Worm (Caenorhabditis elegans): ENCODE results near the gene C29A12.22.

Gene C29A12.22

DNA sequence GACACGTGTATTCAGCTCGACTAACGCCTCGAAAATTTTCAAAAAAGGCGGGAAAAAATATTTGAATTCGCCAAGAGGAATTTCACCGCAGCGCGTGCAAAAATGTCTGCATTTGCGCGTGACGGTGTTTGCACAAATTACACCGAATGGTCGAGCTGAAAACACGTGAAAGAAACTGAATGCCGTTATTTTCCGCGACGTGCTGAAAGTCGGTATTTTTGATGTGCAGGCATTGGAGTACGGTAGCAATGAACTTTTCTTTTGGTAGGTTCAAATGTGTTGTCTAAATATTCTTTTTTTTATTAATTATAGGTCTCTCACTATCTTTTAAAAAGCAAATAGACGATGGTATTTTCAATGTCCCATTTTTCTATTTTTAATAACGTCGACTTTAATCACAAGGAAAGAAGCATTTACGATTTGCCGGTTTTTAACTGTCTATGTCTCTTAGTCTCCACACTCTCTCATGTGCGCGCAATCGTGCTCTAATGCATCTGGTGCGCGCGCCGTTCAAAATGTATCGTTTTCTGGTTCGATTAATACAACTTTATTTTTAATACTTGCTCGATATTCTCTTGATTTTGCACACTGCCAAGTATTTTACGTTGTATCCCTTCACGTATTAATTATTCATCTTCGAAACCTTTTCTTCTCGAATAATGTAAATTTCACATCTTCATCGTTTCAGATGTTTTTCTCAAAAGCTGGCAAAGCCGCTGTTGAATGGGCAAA lies 1.7 kb downstream of the C29A12.22 start, which contains the start of the genes C29A12.1 and lig-1:
TSS of gene C29A12.1 (minus strand) at position 63 of the 732 bp plus-strand sequence.
TSS of gene lig-1 (plus strand) at position 682 of the 732 bp plus-strand sequence.
- TF ChIP-seq egl-5 (tag; optimal IDR thresholded peaks at IDR 0.05) (no peak), R02D3.7 (tag; optimal IDR thresholded peaks at IDR 0.05) (no peak), ama-1 (optimal IDR thresholded peaks at IDR 0.05) (no peak), skn-1 (tag; optimal IDR thresholded peaks at IDR 0.05) (no peak), ztf-11 (tag; optimal IDR thresholded peaks at IDR 0.05) (no peak), mml-1 (tag; optimal IDR thresholded peaks at IDR 0.05) (no peak), nhr-25 (tag; optimal IDR thresholded peaks at IDR 0.05) (peak; percentile 34), lin-15B (tag; optimal IDR thresholded peaks at IDR 0.05) (peak; percentile 44), tbx-2 (tag; optimal IDR thresholded peaks at IDR 0.05) (no peak), nfya-1 (tag; optimal IDR thresholded peaks at IDR 0.05; ENCODE audit: insufficient read depth) (peak; percentile 36), eor-1 (tag; optimal IDR thresholded peaks at IDR 0.05) (no peak), elt-2 (tag; optimal IDR thresholded peaks at IDR 0.05) (peak; percentile 4), unc-39 (tag; optimal IDR thresholded peaks at IDR 0.05) (no peak), fkh-2 (tag; optimal IDR thresholded peaks at IDR 0.05) (no peak), ztf-4 (tag; optimal IDR thresholded peaks at IDR 0.05) (no peak), unc-62 (GFP tag; optimal IDR thresholded peaks at IDR 0.05) (no peak), elt-3 (tag; optimal IDR thresholded peaks at IDR 0.05) (no peak), ceh-28 (tag; optimal IDR thresholded peaks at IDR 0.05) (no peak), jun-1 (tag; optimal IDR thresholded peaks at IDR 0.05) (no peak)

DNA sequence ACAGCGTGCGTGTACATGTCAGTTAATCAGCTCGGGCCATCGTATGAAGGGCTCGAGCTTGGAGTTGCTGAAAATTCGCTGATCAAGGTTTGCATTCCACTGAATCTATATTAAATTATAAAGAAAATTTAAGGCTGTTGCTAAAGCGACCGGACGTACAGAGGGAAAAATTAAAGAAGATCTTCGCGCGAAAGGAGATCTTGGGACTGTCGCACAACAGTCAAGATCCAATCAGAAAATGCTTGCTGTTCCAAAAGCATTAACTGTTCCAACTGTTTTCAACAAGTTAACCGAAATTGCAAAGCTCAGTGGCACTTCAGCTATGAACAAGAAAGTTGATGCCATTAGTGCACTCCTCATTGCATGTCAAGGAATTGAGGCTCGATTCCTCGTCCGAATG lies 2.5 kb downstream of the C29A12.22 start:
- no peak for TF ChIP-seq nhr-23 (tag; optimal IDR thresholded peaks at IDR 0.05)
- no peak for TF ChIP-seq ztf-11 (tag; optimal IDR thresholded peaks at IDR 0.05)
- TF ChIP-seq fkh-2 (tag; optimal IDR thresholded peaks at IDR 0.05): no peak
- TF ChIP-seq snpc-4 (tag; optimal IDR thresholded peaks at IDR 0.05): no peak
- no peak for TF ChIP-seq fkh-10 (GFP tag; optimal IDR thresholded peaks at IDR 0.05)
- no peak for TF ChIP-seq nhr-76 (tag; optimal IDR thresholded peaks at IDR 0.05)
- no peak for TF ChIP-seq tbx-2 (tag; optimal IDR thresholded peaks at IDR 0.05)
- no peak for TF ChIP-seq ceh-16 (tag; optimal IDR thresholded peaks at IDR 0.05)
- TF ChIP-seq jun-1 (tag; optimal IDR thresholded peaks at IDR 0.05): no peak
- no peak for TF ChIP-seq hmg-11 (tag; optimal IDR thresholded peaks at IDR 0.05)
- no peak for TF ChIP-seq nhr-43 (tag; optimal IDR thresholded peaks at IDR 0.05; ENCODE audit: poor library complexity, severe bottlenecking)
- TF ChIP-seq nhr-25 (tag; optimal IDR thresholded peaks at IDR 0.05): no peak
- no peak for TF ChIP-seq pqm-1 (tag; optimal IDR thresholded peaks at IDR 0.05)
- no peak for TF ChIP-seq ztf-4 (tag; optimal IDR thresholded peaks at IDR 0.05)
- TF ChIP-seq nhr-28 (tag; optimal IDR thresholded peaks at IDR 0.05): no peak
- TF ChIP-seq daf-12 (tag; optimal IDR thresholded peaks at IDR 0.05): no peak
- no peak for TF ChIP-seq unc-39 (tag; optimal IDR thresholded peaks at IDR 0.05)
- no peak for TF ChIP-seq aly-2 (tag; optimal IDR thresholded peaks at IDR 0.05)
- no peak for TF ChIP-seq lin-15B (tag; optimal IDR thresholded peaks at IDR 0.05)
- no peak for TF ChIP-seq lin-39 (tag; optimal IDR thresholded peaks at IDR 0.05)

DNA sequence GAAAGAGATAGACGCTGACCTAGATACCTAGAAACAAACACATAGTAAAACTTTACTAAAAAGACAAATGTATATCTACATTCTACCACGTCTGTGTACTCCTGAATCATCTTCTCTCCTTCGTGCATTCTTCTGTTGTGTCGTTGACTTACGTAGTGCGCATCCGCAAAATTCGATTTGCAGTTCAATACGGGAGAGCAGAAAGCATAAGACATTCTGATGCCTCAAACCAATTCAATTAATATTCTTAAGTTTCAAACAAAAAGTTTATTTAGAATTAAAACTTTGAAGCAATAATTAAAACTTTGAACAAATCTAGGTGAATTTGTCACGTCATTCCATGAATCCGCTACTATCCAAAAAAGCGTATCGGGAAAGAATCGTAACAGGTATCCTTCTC lies 5.0 kb downstream of the C29A12.22 start:
- no peak for TF ChIP-seq elt-1 (tag; optimal IDR thresholded peaks at IDR 0.05)
- peak; percentile 25 for TF ChIP-seq fkh-10 (GFP tag; optimal IDR thresholded peaks at IDR 0.05)

DNA sequence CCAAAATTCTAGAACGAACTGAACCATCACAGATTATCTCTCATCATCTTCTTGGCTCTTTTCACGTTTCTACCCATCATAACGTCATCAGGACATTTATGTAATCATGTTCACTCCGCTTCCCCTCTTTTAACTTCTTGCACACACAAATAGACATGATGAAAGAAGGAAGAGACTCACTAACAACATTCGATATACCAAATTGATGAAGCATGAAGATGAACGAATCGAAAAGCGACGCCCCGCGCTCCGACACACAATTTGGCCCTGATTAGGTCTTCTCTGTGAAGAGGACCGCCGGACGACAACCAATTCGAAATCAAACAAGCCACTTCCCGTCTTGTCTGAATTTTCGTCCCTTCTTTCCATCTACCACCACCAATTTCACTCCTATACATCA lies 6.6 kb downstream of the C29A12.22 start:
- TF ChIP-seq aly-2 (tag; optimal IDR thresholded peaks at IDR 0.05): no peak
- no peak for TF ChIP-seq R02D3.7 (tag; optimal IDR thresholded peaks at IDR 0.05)
- TF ChIP-seq nhr-28 (tag; optimal IDR thresholded peaks at IDR 0.05): no peak
- no peak for TF ChIP-seq elt-2 (tag; optimal IDR thresholded peaks at IDR 0.05)
- TF ChIP-seq ceh-16 (tag; optimal IDR thresholded peaks at IDR 0.05): no peak
- no peak for TF ChIP-seq lin-39 (tag; optimal IDR thresholded peaks at IDR 0.05)
- TF ChIP-seq fos-1 (tag; optimal IDR thresholded peaks at IDR 0.05): no peak
- no peak for TF ChIP-seq ZK546.5 (tag; optimal IDR thresholded peaks at IDR 0.05)
- no peak for TF ChIP-seq hmg-11 (tag; optimal IDR thresholded peaks at IDR 0.05)
- no peak for TF ChIP-seq nhr-12 (tag; optimal IDR thresholded peaks at IDR 0.05)
- TF ChIP-seq sea-2 (GFP tag; optimal IDR thresholded peaks at IDR 0.05): no peak
- TF ChIP-seq egl-27 (tag; optimal IDR thresholded peaks at IDR 0.05): no peak
- TF ChIP-seq lsy-12 (tag; optimal IDR thresholded peaks at IDR 0.05): no peak
- no peak for TF ChIP-seq unc-62 (GFP tag; optimal IDR thresholded peaks at IDR 0.05)
- TF ChIP-seq skn-1 (tag; optimal IDR thresholded peaks at IDR 0.05): no peak
- TF ChIP-seq ztf-4 (tag; optimal IDR thresholded peaks at IDR 0.05): no peak
- no peak for TF ChIP-seq mml-1 (tag; optimal IDR thresholded peaks at IDR 0.05)

Measured in whole organism, L3 larva.